Worm (Caenorhabditis elegans) whole organism, L4 larva: ENCODE results near the gene F54D10.7.

ENCODE experiments used
- R02D3.7 ChIP-seq: fragments of 150-350 bp; sonication (generic microtip); optimal IDR thresholded peaks from 3 replicates; lab custom pipeline; 2014; ENCODE audit warnings: missing biosample characterization, missing genetic modification characterization
- ceh-32 ChIP-seq: sonication (generic microtip); optimal IDR thresholded peaks from 2 replicates; lab custom pipeline; 2016; ENCODE audit warnings: mild to moderate bottlenecking, missing genetic modification characterization, missing compliant biosample characterization; ENCODE audit not compliant: poor library complexity
- ces-1 ChIP-seq: fragments of 150-350 bp; sonication (generic microtip); optimal IDR thresholded peaks from 4 replicates; lab custom pipeline; 2014; ENCODE audit warnings: missing biosample characterization, missing genetic modification reagents, missing genetic modification characterization
- fkh-10 ChIP-seq: fragments of 150-350 bp; optimal IDR thresholded peaks from 2 replicates; lab custom pipeline; 2014; ENCODE audit warnings: missing biosample characterization, missing genetic modification reagents, missing genetic modification characterization
- fos-1 ChIP-seq: fragments of 150-350 bp; optimal IDR thresholded peaks from 2 replicates; lab custom pipeline; 2014; ENCODE audit warnings: missing biosample characterization, missing genetic modification characterization
- gei-8 ChIP-seq: fragments of 200-800 bp; sonication (Bioruptor generic); optimal IDR thresholded peaks from 2 replicates; lab custom pipeline; 2018; ENCODE audit warnings: mild to moderate bottlenecking, missing genetic modification characterization, missing compliant biosample characterization
- lin-13 ChIP-seq: fragments of 150-350 bp; optimal IDR thresholded peaks from 2 replicates; lab custom pipeline; 2014; ENCODE audit warnings: missing biosample characterization, missing genetic modification reagents, missing genetic modification characterization
- mep-1 ChIP-seq: fragments of 150-350 bp; sonication (generic microtip); optimal IDR thresholded peaks from 3 replicates; lab custom pipeline; 2014; ENCODE audit warnings: missing biosample characterization, missing genetic modification characterization
- mxl-2 ChIP-seq: fragments of 200-800 bp; sonication (Bioruptor generic); conservative IDR thresholded peaks from 2 replicates; pipeline ENCODE4 v1.3.6; 2022; ENCODE audit warnings: missing genetic modification reagents, missing genetic modification characterization, missing compliant biosample characterization
- nhr-11 ChIP-seq: fragments of 150-350 bp; optimal IDR thresholded peaks from 2 replicates; lab custom pipeline; 2014; ENCODE audit warnings: missing biosample characterization, missing genetic modification characterization
- pqm-1 ChIP-seq: sonication (generic microtip); optimal IDR thresholded peaks from 2 replicates; lab custom pipeline; 2017; ENCODE audit warnings: missing biosample characterization, missing genetic modification characterization
- skn-1 ChIP-seq: fragments of 150-350 bp; optimal IDR thresholded peaks from 2 replicates; lab custom pipeline; 2014; ENCODE audit warnings: missing biosample characterization, missing genetic modification characterization

- TF ChIP-seq pqm-1 (tag; lab: Kevin White, UChicago), result no peak
- no peak for TF ChIP-seq mxl-2 (GFP tag; lab: Robert Waterston, UW)
- TF ChIP-seq gei-8 (GFP tag; lab: Kevin White, UChicago), result no peak
- no peak for TF ChIP-seq R02D3.7
- no peak for TF ChIP-seq ces-1
- no peak for TF ChIP-seq fkh-10 (GFP tag; lab: Kevin White, UChicago)
- TF ChIP-seq nhr-11 (tag; lab: Kevin White, UChicago), result no peak
- no peak for TF ChIP-seq lin-13 (GFP tag; lab: Kevin White, UChicago)
- TF ChIP-seq skn-1 (tag; lab: Kevin White, UChicago), result no peak
- TF ChIP-seq mep-1 (tag; lab: Kevin White, UChicago), result no peak
- no peak for TF ChIP-seq fos-1
- no peak for TF ChIP-seq ceh-32
Measured at ce11 chrII:3785257-3785656, 35.8 kb downstream of the F54D10.7 start, which contains the start of gene T24E12.1.
